Fruit fly (Drosophila melanogaster) whole organism, embryonic: ENCODE data around the gene CG14013.

Experiments used
- CG10147 ChIP-seq: fragments of 200-800 bp; sonication (Bioruptor generic); optimal IDR thresholded peaks from 2 replicates; lab custom pipeline; 2019; ENCODE audit warnings: missing biosample characterization, mild to moderate bottlenecking, missing genetic modification characterization, moderate library complexity
- CG10267 ChIP-seq: fragments of 200-800 bp; sonication (Bioruptor generic); optimal IDR thresholded peaks from 2 replicates; lab custom pipeline; 2018; ENCODE audit warnings: missing biosample characterization, mild to moderate bottlenecking, missing genetic modification characterization, moderate library complexity
- CG11695 ChIP-seq: fragments of 200-800 bp; sonication (Bioruptor generic); IDR thresholded peaks from 3 replicates; pipeline ENCODE4 v1.3.6; 2022; ENCODE audit warnings: missing biosample characterization, missing genetic modification characterization
- CG15514 ChIP-seq: fragments of 200-800 bp; sonication (Bioruptor generic); optimal IDR thresholded peaks from 3 replicates; lab custom pipeline; 2017; ENCODE audit warnings: missing biosample characterization, missing genetic modification characterization, mild to moderate bottlenecking, moderate library complexity, missing genetic modification reagents
- CG16779 ChIP-seq: fragments of 200-800 bp; sonication (Bioruptor generic); IDR thresholded peaks from 2 replicates; pipeline ENCODE4 v1.3.6; 2022; ENCODE audit warnings: missing biosample characterization, missing genetic modification characterization
- CG18262 ChIP-seq: fragments of 200-800 bp; optimal IDR thresholded peaks from 3 replicates; lab custom pipeline; 2019; ENCODE audit warnings: missing biosample characterization, mild to moderate bottlenecking, missing genetic modification characterization, moderate library complexity
- CG2120 ChIP-seq: fragments of 200-800 bp; sonication (Bioruptor generic); optimal IDR thresholded peaks from 3 replicates; lab custom pipeline; 2016; ENCODE audit warnings: missing biosample characterization, missing genetic modification characterization
- CG2889 ChIP-seq: fragments of 200-800 bp; sonication (Bioruptor generic); IDR thresholded peaks from 3 replicates; pipeline ENCODE4 v1.3.6; 2022; ENCODE audit warnings: missing biosample characterization, missing genetic modification characterization
- CG30431 ChIP-seq: fragments of 200-800 bp; sonication (Bioruptor generic); optimal IDR thresholded peaks from 2 replicates; lab custom pipeline; 2017; ENCODE audit warnings: missing biosample characterization, missing genetic modification characterization
- CG5180 ChIP-seq: fragments of 200-800 bp; sonication (Bioruptor generic); optimal IDR thresholded peaks from 3 replicates; lab custom pipeline; 2017; ENCODE audit warnings: missing biosample characterization, missing genetic modification characterization, mild to moderate bottlenecking, moderate library complexity, missing genetic modification reagents
- CG7839 ChIP-seq: fragments of 200-800 bp; sonication (Bioruptor generic); optimal IDR thresholded peaks from 3 replicates; lab custom pipeline; 2018; ENCODE audit warnings: missing biosample characterization, mild to moderate bottlenecking, missing genetic modification characterization, moderate library complexity
- CG8388 ChIP-seq: fragments of 200-800 bp; sonication (Bioruptor generic); optimal IDR thresholded peaks from 2 replicates; lab custom pipeline; 2019; ENCODE audit warnings: missing biosample characterization, mild to moderate bottlenecking, missing genetic modification characterization, moderate library complexity
- CG9215 ChIP-seq: fragments of 200-800 bp; sonication (Bioruptor generic); IDR thresholded peaks from 2 replicates; pipeline ENCODE4 v1.3.6; 2022; ENCODE audit warnings: missing biosample characterization, missing genetic modification characterization
- CG9876 ChIP-seq: fragments of 200-800 bp; sonication (Bioruptor generic); optimal IDR thresholded peaks from 2 replicates; lab custom pipeline; 2016; ENCODE audit warnings: missing biosample characterization, missing genetic modification characterization
- Dll ChIP-seq: fragments of 200-800 bp; sonication (Bioruptor generic); IDR thresholded peaks from 4 replicates; pipeline ENCODE4 v1.3.6; 2022; ENCODE audit warnings: missing biosample characterization, missing genetic modification characterization; ENCODE audit not compliant: partially characterized antibody
- Dp ChIP-seq: fragments of 200-800 bp; sonication (Bioruptor generic); optimal IDR thresholded peaks from 2 replicates; lab custom pipeline; 2018; ENCODE audit warnings: missing biosample characterization, mild to moderate bottlenecking, missing genetic modification characterization, moderate library complexity
- Dref ChIP-seq: fragments of 200-800 bp; sonication (Bioruptor generic); IDR thresholded peaks from 2 replicates; pipeline ENCODE4 v1.3.6; 2022; ENCODE audit warnings: missing biosample characterization, missing genetic modification characterization
- Drgx ChIP-seq: fragments of 200-800 bp; sonication (Bioruptor generic); IDR thresholded peaks from 2 replicates; pipeline ENCODE4 v1.3.6; 2022; ENCODE audit warnings: missing biosample characterization, missing genetic modification characterization
- E2f2 ChIP-seq: fragments of 200-800 bp; sonication (Bioruptor generic); IDR thresholded peaks from 2 replicates; pipeline ENCODE4 v1.3.6; 2022; ENCODE audit warnings: missing biosample characterization, missing genetic modification characterization
- Ets65A ChIP-seq: fragments of 200-800 bp; sonication (Bioruptor generic); peaks from one replicate; lab custom pipeline; 2016; ENCODE audit warnings: missing biosample characterization, missing genetic modification characterization
- Gug ChIP-seq: fragments of 200-800 bp; sonication (Bioruptor generic); IDR thresholded peaks from 4 replicates; pipeline ENCODE4 v1.3.6; 2022; ENCODE audit warnings: missing biosample characterization, missing genetic modification characterization
- Hsf ChIP-seq: fragments of 200-800 bp; sonication (Bioruptor generic); optimal IDR thresholded peaks from 3 replicates; lab custom pipeline; 2016; ENCODE audit warnings: missing biosample characterization, missing genetic modification characterization
- MESR4 ChIP-seq: fragments of 200-800 bp; sonication (Bioruptor generic); optimal IDR thresholded peaks from 2 replicates; lab custom pipeline; 2018; ENCODE audit warnings: missing biosample characterization, mild to moderate bottlenecking, missing genetic modification characterization, moderate library complexity
- Med ChIP-seq: fragments of 200-800 bp; sonication (Bioruptor generic); peaks from one replicate; lab custom pipeline; 2016; ENCODE audit warnings: missing biosample characterization, missing genetic modification characterization, mild to moderate bottlenecking, inconsistent platforms, moderate library complexity
- Nf-YB ChIP-seq: fragments of 200-800 bp; sonication (Bioruptor generic); optimal IDR thresholded peaks from 3 replicates; lab custom pipeline; 2019; ENCODE audit warnings: missing biosample characterization, mild to moderate bottlenecking, missing genetic modification characterization, moderate library complexity
- Oaz ChIP-seq: fragments of 200-800 bp; sonication (Bioruptor generic); IDR thresholded peaks from 2 replicates; pipeline ENCODE4 v1.3.6; 2022; ENCODE audit warnings: missing biosample characterization, missing genetic modification characterization
- Optix ChIP-seq: fragments of 200-800 bp; sonication (Bioruptor generic); IDR thresholded peaks from 3 replicates; pipeline ENCODE4 v1.3.6; 2022; ENCODE audit warnings: missing biosample characterization, missing genetic modification characterization
- Pdp1 ChIP-seq, 2 experiments: fragments of 200-800 bp; sonication (Bioruptor generic); optimal IDR thresholded peaks; 3 replicates each; lab custom pipeline; 2016; ENCODE audit warnings: missing biosample characterization in 2 of 2, missing genetic modification characterization in 2 of 2, mild to moderate bottlenecking in 1 of 2, moderate library complexity in 1 of 2
- Scr ChIP-seq: fragments of 200-800 bp; sonication (Bioruptor generic); IDR thresholded peaks from 2 replicates; pipeline ENCODE4 v1.3.6; 2022; ENCODE audit warnings: missing biosample characterization, missing genetic modification characterization; ENCODE audit not compliant: partially characterized antibody
- da ChIP-seq: fragments of 200-800 bp; sonication (Bioruptor generic); optimal IDR thresholded peaks from 2 replicates; lab custom pipeline; 2016; ENCODE audit warnings: missing biosample characterization, missing genetic modification characterization
- dan ChIP-seq: fragments of 200-800 bp; sonication (Bioruptor generic); IDR thresholded peaks from 2 replicates; pipeline ENCODE4 v1.3.6; 2022; ENCODE audit warnings: missing biosample characterization, missing genetic modification characterization
- dpn ChIP-seq, 2 experiments: fragments of 200-800 bp; sonication (Bioruptor generic); optimal IDR thresholded peaks; 3 replicates each; lab custom pipeline; 2016; ENCODE audit warnings: missing biosample characterization in 2 of 2, missing genetic modification characterization in 2 of 2
- en ChIP-seq: fragments of 200-800 bp; sonication (Bioruptor generic); optimal IDR thresholded peaks from 2 replicates; lab custom pipeline; 2016; ENCODE audit warnings: missing biosample characterization, missing genetic modification characterization
- ewg ChIP-seq: fragments of 200-800 bp; sonication (Bioruptor generic); optimal IDR thresholded peaks from 3 replicates; lab custom pipeline; 2017; ENCODE audit warnings: mild to moderate bottlenecking, missing biosample characterization, missing genetic modification reagents, missing genetic modification characterization
- jing ChIP-seq: fragments of 200-800 bp; sonication (Bioruptor generic); optimal IDR thresholded peaks from 2 replicates; lab custom pipeline; 2018; ENCODE audit warnings: missing biosample characterization, mild to moderate bottlenecking, missing genetic modification characterization
- knrl ChIP-seq: fragments of 200-800 bp; sonication (Bioruptor generic); IDR thresholded peaks from 3 replicates; pipeline ENCODE4 v1.3.6; 2022; ENCODE audit warnings: missing biosample characterization, missing genetic modification characterization; ENCODE audit not compliant: partially characterized antibody
- lab ChIP-seq: fragments of 200-800 bp; sonication (Bioruptor generic); optimal IDR thresholded peaks from 3 replicates; lab custom pipeline; 2017; ENCODE audit warnings: missing biosample characterization, missing genetic modification characterization, mild to moderate bottlenecking, moderate library complexity, missing genetic modification reagents
- mam ChIP-seq: fragments of 200-800 bp; sonication (Bioruptor generic); optimal IDR thresholded peaks from 3 replicates; lab custom pipeline; 2016; ENCODE audit warnings: missing biosample characterization, missing genetic modification characterization
- nerfin-1 ChIP-seq: fragments of 200-800 bp; sonication (Bioruptor generic); optimal IDR thresholded peaks from 3 replicates; lab custom pipeline; 2019; ENCODE audit warnings: missing biosample characterization, mild to moderate bottlenecking, missing genetic modification characterization, moderate library complexity
- nmo ChIP-seq: fragments of 200-800 bp; sonication (Bioruptor generic); optimal IDR thresholded peaks from 2 replicates; lab custom pipeline; 2018; ENCODE audit warnings: missing biosample characterization, mild to moderate bottlenecking, missing genetic modification characterization, moderate library complexity
- prd ChIP-seq, 3 experiments: fragments of >200 bp in 2 of 3; fragments of 200-800 bp in 1 of 3; sonication (Bioruptor generic) in 1 of 3; optimal IDR thresholded peaks in 2 of 3; IDR thresholded peaks in 1 of 3; 2 replicates in 2 of 3; 3 replicates in 1 of 3; pipeline versions ENCODE4 v1.3.6 to Lab custom; 2017 to 2022; ENCODE audit warnings: missing biosample characterization in 1 of 3, missing genetic modification characterization in 1 of 3
- row ChIP-seq: fragments of 200-800 bp; sonication (Bioruptor generic); IDR thresholded peaks from 3 replicates; pipeline ENCODE4 v1.3.6; 2022; ENCODE audit warnings: missing biosample characterization, missing genetic modification characterization
- sd ChIP-seq: fragments of 200-800 bp; sonication (Bioruptor generic); optimal IDR thresholded peaks from 3 replicates; lab custom pipeline; 2018; ENCODE audit warnings: missing biosample characterization, mild to moderate bottlenecking, missing genetic modification characterization, moderate library complexity
- sens ChIP-seq: fragments of 200-800 bp; sonication (Bioruptor generic); peaks from one replicate; lab custom pipeline; 2016; ENCODE audit warnings: missing biosample characterization, missing genetic modification characterization
- zfh1 ChIP-seq: fragments of 200-800 bp; sonication (Bioruptor generic); IDR thresholded peaks from 3 replicates; pipeline ENCODE4 v1.3.6; 2022; ENCODE audit warnings: missing biosample characterization, missing genetic modification characterization
- zfh2 ChIP-seq: fragments of 200-800 bp; sonication (Bioruptor generic); optimal IDR thresholded peaks from 2 replicates; lab custom pipeline; 2016; ENCODE audit warnings: missing biosample characterization, missing genetic modification characterization

CG14013 gene

dm6 chr2L:5541935-5542685 lies 11.5 kb downstream of the CG14013 start, which contains the start of the genes Hel25E and Lam (continued):
- no peak for TF ChIP-seq da (GFP tag; lab: Kevin White, UChicago)
- no peak for TF ChIP-seq CG18262
- TF ChIP-seq mam (GFP tag; lab: Kevin White, UChicago): no peak
- peak; percentile 50 for TF ChIP-seq Dp
- TF ChIP-seq CG9876: no peak

dm6 chr2L:5539034-5539433 lies 14.6 kb downstream of the CG14013 start, which contains the start of gene CG14015:
TSS of gene CG14015 (minus strand) at chr2L:5539196.
- TF ChIP-seq nmo (GFP tag; lab: Kevin White, UChicago) (no peak), jing (no peak), lab (GFP tag; lab: Kevin White, UChicago) (no peak), CG8388 (GFP tag; lab: Kevin White, UChicago) (no peak), Ets65A (GFP tag; lab: Kevin White, UChicago) (peak; percentile 73), Oaz (GFP tag; lab: Robert Waterston, UW) (no peak), ewg (GFP tag; lab: Kevin White, UChicago) (peak; percentile 92), Scr (GFP tag; lab: Robert Waterston, UW) (no peak), Drgx (no peak), CG15514 (GFP tag; lab: Kevin White, UChicago) (peak; percentile 29), knrl (GFP tag; lab: Robert Waterston, UW) (no peak), Med (peak; percentile 65), CG10147 (GFP tag; lab: Kevin White, UChicago) (no peak), row (GFP tag; lab: Robert Waterston, UW) (peak; percentile 52; the same call in 2 of the 3 replicates), sens (GFP tag; lab: Kevin White, UChicago) (no peak), Hsf (GFP tag; lab: Kevin White, UChicago) (no peak), Gug (GFP tag; lab: Robert Waterston, UW) (no peak), CG5180 (GFP tag; lab: Kevin White, UChicago) (no peak), zfh1 (GFP tag; lab: Robert Waterston, UW) (no peak), CG2889 (no peak), CG2120 (GFP tag; lab: Kevin White, UChicago) (no peak), Dll (GFP tag; lab: Robert Waterston, UW) (no peak), CG9215 (GFP tag; lab: Robert Waterston, UW) (no peak)

- TF ChIP-seq Dp (peak; percentile 48), E2f2 (GFP tag; lab: Robert Waterston, UW) (peak; percentile 54), Pdp1 (GFP tag; optimal IDR thresholded peaks at IDR 0.05; lab: Kevin White, UChicago) (peak in 1 of 2 experiments; percentile 85), Oaz (GFP tag; lab: Robert Waterston, UW) (no peak)
Observed at dm6 chr2L:5537063-5537462, 16.6 kb downstream of the CG14013 start.

- TF ChIP-seq CG11695 (GFP tag; lab: Robert Waterston, UW) (no peak), nerfin-1 (tag; lab: Kevin White, UChicago) (no peak), CG10267 (tag; lab: Kevin White, UChicago) (no peak), CG16779 (no peak), CG30431 (GFP tag; lab: Kevin White, UChicago) (no peak), en (GFP tag; lab: Kevin White, UChicago) (no peak), dpn (GFP tag; optimal IDR thresholded peaks at IDR 0.05; lab: Kevin White, UChicago) (no peak), Dref (no peak), MESR4 (GFP tag; lab: Kevin White, UChicago) (no peak), dan (GFP tag; lab: Robert Waterston, UW) (no peak), Nf-YB (GFP tag; lab: Kevin White, UChicago) (no peak), CG7839 (tag; lab: Kevin White, UChicago) (no peak), prd (optimal IDR thresholded peaks at IDR 0.05; lab: Kevin White, UChicago) (no peak), prd (GFP tag; IDR thresholded peaks at IDR 0.05; lab: Robert Waterston, UW) (no peak), sd (no peak), Optix (no peak), zfh2 (GFP tag; lab: Kevin White, UChicago) (no peak)
Observed at dm6 chr2L:5536658-5537057, 17.0 kb downstream of the CG14013 start, which contains the start of gene tomb. TSS of gene tomb (minus strand) at chr2L:5536758.
